Worm (Caenorhabditis elegans) whole organism, early embryonic: Measurements from ENCODE around the gene F56F10.2.

Source experiments
- B0310.2 ChIP-seq: sonication (generic microtip); optimal IDR thresholded peaks from 2 replicates; lab custom pipeline; 2016; ENCODE audit warnings: mild to moderate bottlenecking, missing genetic modification characterization, missing compliant biosample characterization
- F13C5.2 ChIP-seq: sonication (generic microtip); optimal IDR thresholded peaks from 2 replicates; lab custom pipeline; 2017; ENCODE audit warnings: mild to moderate bottlenecking, missing genetic modification characterization, inconsistent platforms, missing compliant biosample characterization
- aly-1 ChIP-seq: sonication (generic microtip); optimal IDR thresholded peaks from 2 replicates; lab custom pipeline; 2016; ENCODE audit warnings: missing genetic modification characterization, missing compliant biosample characterization
- ama-1 ChIP-seq: fragments of 150-350 bp; optimal IDR thresholded peaks from 2 replicates; lab custom pipeline; 2014
- ceh-13 ChIP-seq: fragments of 200-800 bp; sonication (Bioruptor generic); optimal IDR thresholded peaks from 2 replicates; lab custom pipeline; 2018; ENCODE audit warnings: mild to moderate bottlenecking, missing genetic modification characterization, missing compliant biosample characterization
- ceh-36 ChIP-seq: sonication (generic microtip); optimal IDR thresholded peaks from 2 replicates; lab custom pipeline; 2016; ENCODE audit warnings: missing genetic modification characterization, inconsistent platforms, missing compliant biosample characterization
- ets-7 ChIP-seq: sonication (generic microtip); optimal IDR thresholded peaks from 2 replicates; lab custom pipeline; 2016; ENCODE audit warnings: missing genotype, missing genetic modification characterization, missing compliant biosample characterization
- flt-1 ChIP-seq: fragments of 200-800 bp; sonication (Bioruptor generic); IDR thresholded peaks from 2 replicates; pipeline ENCODE4 v1.3.6; 2022; ENCODE audit warnings: missing genetic modification characterization, missing compliant biosample characterization
- hmbx-1 ChIP-seq: sonication (generic microtip); optimal IDR thresholded peaks from 2 replicates; lab custom pipeline; 2016; ENCODE audit warnings: mild to moderate bottlenecking, missing genetic modification characterization, missing compliant biosample characterization
- hmg-4 ChIP-seq: fragments of 200-800 bp; sonication (Bioruptor generic); optimal IDR thresholded peaks from 2 replicates; lab custom pipeline; 2018; ENCODE audit warnings: mild to moderate bottlenecking, missing genetic modification characterization, missing compliant biosample characterization
- hnd-1 ChIP-seq: sonication (generic microtip); optimal IDR thresholded peaks from 2 replicates; lab custom pipeline; 2016; ENCODE audit warnings: missing genetic modification characterization, missing compliant biosample characterization
- pes-1 ChIP-seq: fragments of 200-800 bp; sonication (Bioruptor generic); IDR thresholded peaks from 2 replicates; pipeline ENCODE4 v1.3.6; 2022; ENCODE audit warnings: missing genetic modification reagents, missing genetic modification characterization, missing compliant biosample characterization
- scrt-1 ChIP-seq: fragments of 200-800 bp; sonication (Bioruptor generic); IDR thresholded peaks from 2 replicates; pipeline ENCODE4 v1.3.6; 2022; ENCODE audit warnings: missing genetic modification characterization, missing compliant biosample characterization
- sea-1 ChIP-seq: fragments of 200-800 bp; sonication (Bioruptor generic); conservative IDR thresholded peaks from 2 replicates; pipeline ENCODE4 v1.3.6; 2022; ENCODE audit warnings: missing genetic modification characterization, missing compliant biosample characterization
- tbx-11 ChIP-seq: fragments of 200-800 bp; sonication (Bioruptor generic); IDR thresholded peaks from 2 replicates; pipeline ENCODE4 v1.3.6; 2022; ENCODE audit warnings: missing genetic modification characterization, missing compliant biosample characterization
- tbx-37 ChIP-seq: fragments of 200-800 bp; sonication (Bioruptor generic); conservative IDR thresholded peaks from 2 replicates; pipeline ENCODE4 v1.3.6; 2022; ENCODE audit warnings: missing genetic modification reagents, missing genetic modification characterization, missing compliant biosample characterization
- tra-4 ChIP-seq: sonication (generic microtip); optimal IDR thresholded peaks from 2 replicates; lab custom pipeline; 2017; ENCODE audit warnings: missing genetic modification characterization, missing compliant biosample characterization

Gene F56F10.2

ce11 chrX:825375-825774 is 34.0 kb upstream of the F56F10.2 start, which contains the start of gene daf-3:
daf-3 (minus strand) TSS chrX:825475.
- no peak for TF ChIP-seq scrt-1
- no peak for TF ChIP-seq aly-1 (tag; lab: Kevin White, UChicago)
- TF ChIP-seq ama-1 (lab: Kevin White, UChicago): no peak
- TF ChIP-seq tbx-37 (GFP tag; lab: Robert Waterston, UW): no peak
- TF ChIP-seq ceh-36: no peak
- no peak for TF ChIP-seq tra-4 (tag; lab: Kevin White, UChicago)
- no peak for TF ChIP-seq flt-1 (GFP tag; lab: Robert Waterston, UW)
- TF ChIP-seq hnd-1 (tag; lab: Kevin White, UChicago): no peak
- no peak for TF ChIP-seq sea-1 (GFP tag; lab: Robert Waterston, UW)
- TF ChIP-seq F13C5.2 (tag; lab: Kevin White, UChicago): no peak
- TF ChIP-seq B0310.2 (tag; lab: Kevin White, UChicago): no peak

- TF ChIP-seq aly-1 (tag; lab: Kevin White, UChicago): no peak
- no peak for TF ChIP-seq B0310.2 (tag; lab: Kevin White, UChicago)
- no peak for TF ChIP-seq ets-7
- TF ChIP-seq tbx-37 (GFP tag; lab: Robert Waterston, UW): no peak
- TF ChIP-seq hmg-4: no peak
- no peak for TF ChIP-seq hnd-1 (tag; lab: Kevin White, UChicago)
- no peak for TF ChIP-seq pes-1
- no peak for TF ChIP-seq hmbx-1 (tag; lab: Kevin White, UChicago)
- no peak for TF ChIP-seq tra-4 (tag; lab: Kevin White, UChicago)
- no peak for TF ChIP-seq ama-1 (lab: Kevin White, UChicago)
These were observed 33.5 kb upstream of the F56F10.2 start for ce11 chrX:825924-826323.

ce11 chrX:827502-827901 is 31.9 kb upstream of the F56F10.2 start:
- peak; percentile 53 for TF ChIP-seq hmg-4
- no peak for TF ChIP-seq pes-1
- peak; percentile 54 for TF ChIP-seq F13C5.2 (tag; lab: Kevin White, UChicago)

ce11 chrX:828603-829002 is 30.8 kb upstream of the F56F10.2 start, which contains the start of gene wdr-54:
wdr-54 (plus strand) TSS chrX:828903.
- TF ChIP-seq pes-1 (no peak), tbx-11 (no peak), ets-7 (no peak), ama-1 (lab: Kevin White, UChicago) (no peak), flt-1 (GFP tag; lab: Robert Waterston, UW) (no peak), B0310.2 (tag; lab: Kevin White, UChicago) (no peak), ceh-36 (no peak), hmbx-1 (tag; lab: Kevin White, UChicago) (no peak), sea-1 (GFP tag; lab: Robert Waterston, UW) (no peak), ceh-13 (no peak), aly-1 (tag; lab: Kevin White, UChicago) (no peak), tra-4 (tag; lab: Kevin White, UChicago) (no peak)

- TF ChIP-seq ets-7 (no peak), sea-1 (GFP tag; lab: Robert Waterston, UW) (no peak), hmbx-1 (tag; lab: Kevin White, UChicago) (no peak), tbx-37 (GFP tag; lab: Robert Waterston, UW) (no peak)
These were observed 29.2 kb upstream of the F56F10.2 start for ce11 chrX:830185-830584.

- no peak for TF ChIP-seq scrt-1
- no peak for TF ChIP-seq hmg-4
- TF ChIP-seq ama-1 (lab: Kevin White, UChicago): no peak
- no peak for TF ChIP-seq hmbx-1 (tag; lab: Kevin White, UChicago)
- no peak for TF ChIP-seq tbx-11
- TF ChIP-seq F13C5.2 (tag; lab: Kevin White, UChicago): no peak
- TF ChIP-seq ets-7: no peak
- no peak for TF ChIP-seq tra-4 (tag; lab: Kevin White, UChicago)
- TF ChIP-seq pes-1: no peak
- no peak for TF ChIP-seq flt-1 (GFP tag; lab: Robert Waterston, UW)
- TF ChIP-seq ceh-13: no peak
- TF ChIP-seq B0310.2 (tag; lab: Kevin White, UChicago): no peak
- TF ChIP-seq sea-1 (GFP tag; lab: Robert Waterston, UW): no peak
- TF ChIP-seq tbx-37 (GFP tag; lab: Robert Waterston, UW): no peak
- TF ChIP-seq aly-1 (tag; lab: Kevin White, UChicago): no peak
- TF ChIP-seq hnd-1 (tag; lab: Kevin White, UChicago): no peak
- no peak for TF ChIP-seq ceh-36
These were observed 24.9 kb upstream of the F56F10.2 start, which contains the start of gene F39H12.1 for ce11 chrX:834478-834877. F39H12.1 (plus strand) TSS chrX:834778.

ce11 chrX:841393-841792 is 18.0 kb upstream of the F56F10.2 start, which contains the start of gene F39H12.3:
F39H12.3 (minus strand) TSS chrX:841493.
- TF ChIP-seq tbx-11 (no peak), hnd-1 (tag; lab: Kevin White, UChicago) (no peak), tra-4 (tag; lab: Kevin White, UChicago) (no peak), ceh-13 (no peak), hmbx-1 (tag; lab: Kevin White, UChicago) (no peak), aly-1 (tag; lab: Kevin White, UChicago) (no peak)

ce11 chrX:844649-845048 is 14.8 kb upstream of the F56F10.2 start:
- TF ChIP-seq pes-1: no peak
- no peak for TF ChIP-seq tbx-37 (GFP tag; lab: Robert Waterston, UW)
- no peak for TF ChIP-seq hmg-4
- no peak for TF ChIP-seq B0310.2 (tag; lab: Kevin White, UChicago)
- no peak for TF ChIP-seq hnd-1 (tag; lab: Kevin White, UChicago)
- no peak for TF ChIP-seq aly-1 (tag; lab: Kevin White, UChicago)
- TF ChIP-seq ets-7: no peak
